Fruit fly (Drosophila melanogaster): Measurements from ENCODE around the gene CG15399.
A peak's percentile ranks its signal among the peaks of the same experiment; 100 is the strongest.

DNA sequence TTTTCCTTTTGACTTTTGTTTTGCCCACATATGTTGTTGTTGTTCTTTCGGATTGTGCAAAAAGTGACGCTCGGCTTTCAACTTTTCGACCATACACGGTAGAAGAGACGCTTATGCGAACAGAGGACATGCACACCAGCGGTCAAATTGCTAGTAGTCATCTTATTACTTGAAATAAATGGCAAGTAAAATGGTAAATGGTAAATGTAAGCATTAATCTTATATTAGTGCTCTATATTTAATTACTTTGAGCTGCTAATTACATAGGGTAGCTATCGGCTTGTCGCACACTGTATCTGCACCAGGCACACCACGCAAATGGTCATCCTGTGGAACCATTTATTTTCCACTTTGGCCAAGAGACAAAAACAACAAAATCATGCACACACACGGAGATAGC is 50.3 kb downstream of the CG15399 start:
- TF ChIP-seq Mrtf (GFP tag; IDR thresholded peaks at IDR 0.05) (no peak), Sox102F (GFP tag; optimal IDR thresholded peaks at IDR 0.05) (peak; percentile 4), CG15479 (GFP tag; optimal IDR thresholded peaks at IDR 0.05) (no peak), Abd-B (GFP tag; optimal IDR thresholded peaks at IDR 0.05) (no peak), pros (GFP tag; optimal IDR thresholded peaks at IDR 0.05) (no peak), CG14050 (GFP tag; IDR thresholded peaks at IDR 0.05) (no peak), CG11504 (tag; optimal IDR thresholded peaks at IDR 0.05) (peak; percentile 19), CG10366 (GFP tag; IDR thresholded peaks at IDR 0.05) (no peak), CG8478 (optimal IDR thresholded peaks at IDR 0.05) (no peak), inv (GFP tag; IDR thresholded peaks at IDR 0.05; ENCODE audit: partially characterized antibody) (no peak), crp (GFP tag; optimal IDR thresholded peaks at IDR 0.05) (no peak), lbe (GFP tag; optimal IDR thresholded peaks at IDR 0.05) (no peak), Ada2b (GFP tag; IDR thresholded peaks at IDR 0.05) (0 out of 2 replicates have a peak, but pooled peaks have one; percentile 17), lov (optimal IDR thresholded peaks at IDR 0.05) (no peak), lov (GFP tag; IDR thresholded peaks at IDR 0.05) (no peak)

Data from whole organism, embryonic.